Fruit fly (Drosophila melanogaster): ENCODE results near the gene CG12795.

The CG12795 gene

dm6 chr2L:3478034-3478880 is 26.0 kb downstream of the CG12795 start, which contains the start of gene Thor (continued):
- TF ChIP-seq chinmo (GFP tag; IDR thresholded peaks at IDR 0.05; ENCODE audit: partially characterized antibody) (peak; percentile 98; the same call in 3 of the 4 replicates), Dip3 (GFP tag; optimal IDR thresholded peaks at IDR 0.05) (peak; percentile 5), CG17361 (GFP tag; IDR thresholded peaks at IDR 0.05) (0 out of 3 replicates have a peak, but pooled peaks have one; percentile 24), ham (GFP tag; IDR thresholded peaks at IDR 0.05) (no peak; the same call in 1 of the 2 replicates), Hr39 (optimal IDR thresholded peaks at IDR 0.05) (no peak), CG17802 (tag; optimal IDR thresholded peaks at IDR 0.05) (peak; percentile 33), twi (tag; optimal IDR thresholded peaks at IDR 0.05) (peak; percentile 0), Jarid2 (GFP tag; optimal IDR thresholded peaks at IDR 0.05) (peak; percentile 97), CG18764 (GFP tag; optimal IDR thresholded peaks at IDR 0.05) (peak; percentile 52), CG3065 (GFP tag; optimal IDR thresholded peaks at IDR 0.05) (no peak), CG4820 (GFP tag; optimal IDR thresholded peaks at IDR 0.05) (peak; percentile 13), CG1602 (GFP tag; optimal IDR thresholded peaks at IDR 0.05) (peak; percentile 7), E2f2 (GFP tag; IDR thresholded peaks at IDR 0.05) (no peak), CG6654 (GFP tag; optimal IDR thresholded peaks at IDR 0.05) (no peak), psq (GFP tag; optimal IDR thresholded peaks at IDR 0.05) (peak; percentile 41), lov (optimal IDR thresholded peaks at IDR 0.05) (no peak), lov (GFP tag; IDR thresholded peaks at IDR 0.05) (peak; percentile 90), CG7786 (GFP tag; optimal IDR thresholded peaks at IDR 0.05) (peak; percentile 49), esg (GFP tag; conservative IDR thresholded peaks at IDR 0.05) (no peak), HLH4C (GFP tag; IDR thresholded peaks at IDR 0.05; ENCODE audit: partially characterized antibody) (peak; percentile 55; the same call in 1 of the 3 replicates), ash1 (GFP tag; optimal IDR thresholded peaks at IDR 0.05) (peak; percentile 77), Atf-2 (GFP tag; optimal IDR thresholded peaks at IDR 0.05) (peak; percentile 50), CG8281 (tag; optimal IDR thresholded peaks at IDR 0.05) (no peak), CG13296 (GFP tag; optimal IDR thresholded peaks at IDR 0.05) (peak; percentile 49), CG15269 (tag; optimal IDR thresholded peaks at IDR 0.05) (peak; percentile 59), Hand (GFP tag; optimal IDR thresholded peaks at IDR 0.05) (peak; percentile 71), CG10462 (GFP tag; optimal IDR thresholded peaks at IDR 0.05) (peak; percentile 43), CG14050 (GFP tag; IDR thresholded peaks at IDR 0.05) (peak; percentile 50; the same call in 1 of the 3 replicates), nom (GFP tag; optimal IDR thresholded peaks at IDR 0.05) (peak; percentile 68), Med (GFP tag) (peak; percentile 97), ttk (GFP tag; IDR thresholded peaks at IDR 0.05) (peak; percentile 42), ssp (GFP tag; IDR thresholded peaks at IDR 0.05) (no peak), sisA (GFP tag; IDR thresholded peaks at IDR 0.05) (peak; percentile 45), CG14710 (tag; optimal IDR thresholded peaks at IDR 0.05) (peak; percentile 25), pan (optimal IDR thresholded peaks at IDR 0.05) (no peak), pan (GFP tag; optimal IDR thresholded peaks at IDR 0.05 in 1 of 2, IDR thresholded peaks at IDR 0.05 in 1 of 2) (peak in 1 of 2 experiments; percentile 57), CG4404 (GFP tag; IDR thresholded peaks at IDR 0.05) (no peak), Dek (tag; optimal IDR thresholded peaks at IDR 0.05) (peak; percentile 25), CG18011 (GFP tag; optimal IDR thresholded peaks at IDR 0.05) (peak; percentile 24), HLH3B (GFP tag; IDR thresholded peaks at IDR 0.05) (peak; percentile 66; the same call in 1 of the 2 replicates), ERR (GFP tag; optimal IDR thresholded peaks at IDR 0.05) (peak; percentile 77), lola (GFP tag; optimal IDR thresholded peaks at IDR 0.05) (no peak), nerfin-2 (GFP tag; IDR thresholded peaks at IDR 0.05; ENCODE audit: partially characterized antibody) (no peak), CG8765 (GFP tag; IDR thresholded peaks at IDR 0.05) (no peak), tna (GFP tag; IDR thresholded peaks at IDR 0.05; ENCODE audit: partially characterized antibody) (peak; percentile 73; the same call in 1 of the 2 replicates), bowl (GFP tag; IDR thresholded peaks at IDR 0.05) (peak; percentile 74), CG31388 (GFP tag; optimal IDR thresholded peaks at IDR 0.05) (no peak), Deaf1 (tag; optimal IDR thresholded peaks at IDR 0.05) (peak; percentile 89), CG12744 (GFP tag; optimal IDR thresholded peaks at IDR 0.05) (peak; percentile 56)
